Worm (Caenorhabditis elegans) whole organism, early embryonic: ENCODE results near the gene cpna-2.

Experiments
- B0310.2 ChIP-seq: sonication (generic microtip); optimal IDR thresholded peaks from 2 replicates; lab custom pipeline; 2016; ENCODE audit warnings: mild to moderate bottlenecking, missing genetic modification characterization, missing compliant biosample characterization
- F13C5.2 ChIP-seq: sonication (generic microtip); optimal IDR thresholded peaks from 2 replicates; lab custom pipeline; 2017; ENCODE audit warnings: mild to moderate bottlenecking, missing genetic modification characterization, inconsistent platforms, missing compliant biosample characterization
- aly-1 ChIP-seq: sonication (generic microtip); optimal IDR thresholded peaks from 2 replicates; lab custom pipeline; 2016; ENCODE audit warnings: missing genetic modification characterization, missing compliant biosample characterization
- ama-1 ChIP-seq: fragments of 150-350 bp; optimal IDR thresholded peaks from 2 replicates; lab custom pipeline; 2014
- ceh-13 ChIP-seq: fragments of 200-800 bp; sonication (Bioruptor generic); optimal IDR thresholded peaks from 2 replicates; lab custom pipeline; 2018; ENCODE audit warnings: mild to moderate bottlenecking, missing genetic modification characterization, missing compliant biosample characterization
- ceh-36 ChIP-seq: sonication (generic microtip); optimal IDR thresholded peaks from 2 replicates; lab custom pipeline; 2016; ENCODE audit warnings: missing genetic modification characterization, inconsistent platforms, missing compliant biosample characterization
- ets-7 ChIP-seq: sonication (generic microtip); optimal IDR thresholded peaks from 2 replicates; lab custom pipeline; 2016; ENCODE audit warnings: missing genotype, missing genetic modification characterization, missing compliant biosample characterization
- flt-1 ChIP-seq: fragments of 200-800 bp; sonication (Bioruptor generic); IDR thresholded peaks from 2 replicates; pipeline ENCODE4 v1.3.6; 2022; ENCODE audit warnings: missing genetic modification characterization, missing compliant biosample characterization
- hmbx-1 ChIP-seq: sonication (generic microtip); optimal IDR thresholded peaks from 2 replicates; lab custom pipeline; 2016; ENCODE audit warnings: mild to moderate bottlenecking, missing genetic modification characterization, missing compliant biosample characterization
- hmg-4 ChIP-seq: fragments of 200-800 bp; sonication (Bioruptor generic); optimal IDR thresholded peaks from 2 replicates; lab custom pipeline; 2018; ENCODE audit warnings: mild to moderate bottlenecking, missing genetic modification characterization, missing compliant biosample characterization
- hnd-1 ChIP-seq: sonication (generic microtip); optimal IDR thresholded peaks from 2 replicates; lab custom pipeline; 2016; ENCODE audit warnings: missing genetic modification characterization, missing compliant biosample characterization
- pes-1 ChIP-seq: fragments of 200-800 bp; sonication (Bioruptor generic); IDR thresholded peaks from 2 replicates; pipeline ENCODE4 v1.3.6; 2022; ENCODE audit warnings: missing genetic modification reagents, missing genetic modification characterization, missing compliant biosample characterization
- scrt-1 ChIP-seq: fragments of 200-800 bp; sonication (Bioruptor generic); IDR thresholded peaks from 2 replicates; pipeline ENCODE4 v1.3.6; 2022; ENCODE audit warnings: missing genetic modification characterization, missing compliant biosample characterization
- sea-1 ChIP-seq: fragments of 200-800 bp; sonication (Bioruptor generic); conservative IDR thresholded peaks from 2 replicates; pipeline ENCODE4 v1.3.6; 2022; ENCODE audit warnings: missing genetic modification characterization, missing compliant biosample characterization
- tbx-11 ChIP-seq: fragments of 200-800 bp; sonication (Bioruptor generic); IDR thresholded peaks from 2 replicates; pipeline ENCODE4 v1.3.6; 2022; ENCODE audit warnings: missing genetic modification characterization, missing compliant biosample characterization
- tbx-37 ChIP-seq: fragments of 200-800 bp; sonication (Bioruptor generic); conservative IDR thresholded peaks from 2 replicates; pipeline ENCODE4 v1.3.6; 2022; ENCODE audit warnings: missing genetic modification reagents, missing genetic modification characterization, missing compliant biosample characterization
- tra-4 ChIP-seq: sonication (generic microtip); optimal IDR thresholded peaks from 2 replicates; lab custom pipeline; 2017; ENCODE audit warnings: missing genetic modification characterization, missing compliant biosample characterization

cpna-2 gene

DNA sequence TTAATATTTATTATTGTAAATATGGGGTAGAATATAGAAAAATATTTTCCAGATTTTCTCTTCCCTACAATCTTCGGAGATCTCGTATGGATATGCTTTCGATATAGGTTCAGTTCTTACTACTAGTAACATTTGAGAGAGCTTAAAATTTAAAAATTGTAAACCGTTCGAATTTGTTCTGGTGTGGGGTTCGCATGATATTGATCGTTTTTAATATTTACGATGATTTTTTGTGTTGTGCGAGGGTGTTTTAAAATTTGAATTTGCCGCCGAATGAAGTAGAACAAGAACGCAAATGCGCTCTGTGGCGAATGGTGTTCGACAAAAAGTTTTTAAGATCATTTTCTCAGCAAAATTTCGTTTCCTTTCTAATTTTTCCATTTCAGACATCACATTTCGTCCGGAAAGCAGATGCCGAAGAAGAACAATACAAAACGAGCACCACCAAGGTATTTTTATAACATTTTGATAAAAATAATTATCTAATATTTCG is 58.8 kb downstream of the cpna-2 start, which contains the start of gene skr-17:
skr-17 (plus strand) TSS at position 51 of the 493 bp plus-strand sequence.
- TF ChIP-seq tra-4, result no peak
- no peak for TF ChIP-seq hnd-1 (tag; lab: Kevin White, UChicago)
- no peak for TF ChIP-seq tbx-11
- no peak for TF ChIP-seq hmg-4
- no peak for TF ChIP-seq F13C5.2 (tag; lab: Kevin White, UChicago)
- no peak for TF ChIP-seq hmbx-1 (tag; lab: Kevin White, UChicago)
- no peak for TF ChIP-seq ceh-13 (GFP tag; lab: Kevin White, UChicago)
- no peak for TF ChIP-seq flt-1 (GFP tag; lab: Robert Waterston, UW)
- no peak for TF ChIP-seq tbx-37
- TF ChIP-seq B0310.2, result no peak
- TF ChIP-seq ets-7 (tag; lab: Kevin White, UChicago), result no peak
- TF ChIP-seq ama-1 (lab: Kevin White, UChicago), result no peak
- no peak for TF ChIP-seq ceh-36 (tag; lab: Kevin White, UChicago)
- TF ChIP-seq sea-1 (GFP tag; lab: Robert Waterston, UW), result no peak

DNA sequence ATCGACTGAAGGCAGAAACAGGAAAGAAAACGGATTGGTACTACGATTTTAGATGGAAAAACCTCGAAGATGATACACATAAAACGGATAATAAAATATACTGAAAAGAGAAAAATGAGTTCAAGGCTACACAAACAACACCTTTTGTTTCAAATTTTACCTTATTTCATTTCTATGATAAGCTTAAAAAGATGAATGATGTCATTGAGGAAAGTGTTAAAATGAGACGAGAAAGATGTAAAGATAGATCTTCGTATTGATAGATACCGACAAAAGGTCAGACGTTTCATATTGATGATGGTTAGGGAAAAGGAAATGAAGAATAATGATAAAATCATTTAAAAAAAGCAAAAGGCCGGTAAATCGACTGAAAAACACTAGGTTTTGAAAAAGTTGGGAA is 64.9 kb downstream of the cpna-2 start:
- no peak for TF ChIP-seq ceh-13 (GFP tag; lab: Kevin White, UChicago)
- TF ChIP-seq tbx-11, result no peak
- TF ChIP-seq ama-1 (lab: Kevin White, UChicago), result no peak
- no peak for TF ChIP-seq hmbx-1 (tag; lab: Kevin White, UChicago)
- no peak for TF ChIP-seq pes-1 (GFP tag; lab: Robert Waterston, UW)
- no peak for TF ChIP-seq tbx-37
- no peak for TF ChIP-seq aly-1
- no peak for TF ChIP-seq scrt-1 (GFP tag; lab: Robert Waterston, UW)
- TF ChIP-seq ets-7 (tag; lab: Kevin White, UChicago), result no peak
- TF ChIP-seq hnd-1 (tag; lab: Kevin White, UChicago), result no peak
- no peak for TF ChIP-seq F13C5.2 (tag; lab: Kevin White, UChicago)
- no peak for TF ChIP-seq tra-4
- TF ChIP-seq sea-1 (GFP tag; lab: Robert Waterston, UW), result no peak
- no peak for TF ChIP-seq ceh-36 (tag; lab: Kevin White, UChicago)
- TF ChIP-seq flt-1 (GFP tag; lab: Robert Waterston, UW), result no peak
- TF ChIP-seq B0310.2, result no peak
- no peak for TF ChIP-seq hmg-4

DNA sequence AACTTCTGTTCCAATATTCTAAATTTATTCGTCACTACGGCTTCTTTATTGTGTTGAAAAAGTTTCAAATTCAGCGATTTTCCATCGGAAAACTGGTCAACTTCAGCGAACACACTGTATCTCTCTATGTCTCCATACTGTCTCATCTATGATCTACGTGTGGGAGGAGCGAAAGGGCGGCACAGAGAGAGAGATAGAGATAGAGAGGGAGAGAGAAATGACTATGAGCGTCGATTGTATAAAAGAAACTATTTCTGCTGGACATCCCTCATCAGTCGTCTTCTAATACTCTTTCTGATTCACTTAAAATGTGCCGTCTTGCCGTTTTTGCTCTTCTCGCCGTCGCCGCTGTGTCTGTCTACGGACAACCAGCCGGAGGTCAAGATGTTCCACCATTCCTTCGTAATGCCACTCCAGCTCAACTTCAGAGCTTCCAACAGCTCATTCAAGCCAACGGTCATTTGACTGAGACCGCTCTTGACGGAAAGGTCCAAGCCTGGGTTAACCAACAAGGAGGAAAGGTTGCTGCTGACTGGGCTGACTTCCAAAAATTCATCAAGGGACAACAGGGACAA is 65.7 kb downstream of the cpna-2 start, which contains the start of gene srlf-1:
srlf-1 (plus strand) TSS at position 268 of the 575 bp plus-strand sequence.
- TF ChIP-seq ama-1 (lab: Kevin White, UChicago) (peak; percentile 68), F13C5.2 (tag; lab: Kevin White, UChicago) (no peak), ets-7 (tag; lab: Kevin White, UChicago) (no peak)

DNA sequence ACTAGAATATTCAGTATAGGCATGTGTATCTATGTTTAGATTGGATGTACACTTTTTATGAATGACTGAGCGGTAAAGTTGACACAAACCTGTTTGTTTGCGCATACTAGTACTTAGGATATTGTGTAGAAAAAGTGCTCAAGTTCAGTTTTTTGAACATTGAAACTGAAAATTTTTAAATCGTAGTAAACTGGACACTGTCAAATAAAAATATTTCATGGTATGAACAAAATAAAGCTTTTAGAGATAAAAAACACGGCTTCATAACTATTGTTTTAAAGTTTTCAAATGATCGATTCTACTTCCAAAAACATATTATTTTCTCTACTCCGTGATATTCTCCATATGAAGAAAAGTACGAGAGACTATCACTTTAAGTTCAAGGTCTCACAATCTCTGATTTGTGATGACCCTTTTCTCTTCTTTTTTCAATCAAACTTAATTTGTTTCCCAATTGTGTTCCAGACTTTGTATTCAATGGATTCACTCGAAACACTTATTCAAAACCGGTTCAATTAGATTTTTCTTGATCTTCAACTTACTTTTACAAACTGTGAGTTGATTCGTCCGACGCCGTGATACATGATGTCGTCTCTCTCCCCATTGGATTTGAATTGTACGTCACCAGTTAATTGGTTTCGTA is 66.8 kb downstream of the cpna-2 start:
- no peak for TF ChIP-seq F13C5.2 (tag; lab: Kevin White, UChicago)
- no peak for TF ChIP-seq hmbx-1 (tag; lab: Kevin White, UChicago)

DNA sequence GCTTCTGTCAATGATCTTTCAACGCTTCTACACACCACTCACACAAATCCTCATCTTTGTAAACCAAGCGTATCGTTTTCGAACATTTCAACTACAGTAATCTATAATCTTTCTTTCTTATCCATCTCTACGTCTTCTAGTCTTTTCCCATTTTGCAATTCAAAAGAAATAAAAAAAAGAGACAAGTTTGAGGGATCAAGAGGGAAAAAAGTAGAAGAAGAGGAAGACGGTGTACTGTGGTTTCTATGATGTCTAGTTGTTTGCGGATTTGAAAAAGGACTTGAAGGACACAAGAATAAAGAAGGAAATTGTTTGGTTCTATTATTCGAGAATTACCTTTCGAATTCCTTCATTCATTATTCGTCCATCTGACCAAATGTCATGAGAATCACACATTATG is 67.8 kb downstream of the cpna-2 start:
- no peak for TF ChIP-seq tra-4
- TF ChIP-seq scrt-1 (GFP tag; lab: Robert Waterston, UW), result no peak
- TF ChIP-seq sea-1 (GFP tag; lab: Robert Waterston, UW), result no peak
- no peak for TF ChIP-seq hnd-1 (tag; lab: Kevin White, UChicago)
- TF ChIP-seq tbx-11, result no peak
- no peak for TF ChIP-seq pes-1 (GFP tag; lab: Robert Waterston, UW)
- TF ChIP-seq ets-7 (tag; lab: Kevin White, UChicago), result no peak
- no peak for TF ChIP-seq tbx-37
- no peak for TF ChIP-seq hmbx-1 (tag; lab: Kevin White, UChicago)
- TF ChIP-seq ceh-36 (tag; lab: Kevin White, UChicago), result no peak
- no peak for TF ChIP-seq hmg-4
- no peak for TF ChIP-seq flt-1 (GFP tag; lab: Robert Waterston, UW)
- TF ChIP-seq F13C5.2 (tag; lab: Kevin White, UChicago), result no peak
- TF ChIP-seq ama-1 (lab: Kevin White, UChicago), result no peak
- TF ChIP-seq aly-1, result no peak
- no peak for TF ChIP-seq ceh-13 (GFP tag; lab: Kevin White, UChicago)
- TF ChIP-seq B0310.2, result no peak

DNA sequence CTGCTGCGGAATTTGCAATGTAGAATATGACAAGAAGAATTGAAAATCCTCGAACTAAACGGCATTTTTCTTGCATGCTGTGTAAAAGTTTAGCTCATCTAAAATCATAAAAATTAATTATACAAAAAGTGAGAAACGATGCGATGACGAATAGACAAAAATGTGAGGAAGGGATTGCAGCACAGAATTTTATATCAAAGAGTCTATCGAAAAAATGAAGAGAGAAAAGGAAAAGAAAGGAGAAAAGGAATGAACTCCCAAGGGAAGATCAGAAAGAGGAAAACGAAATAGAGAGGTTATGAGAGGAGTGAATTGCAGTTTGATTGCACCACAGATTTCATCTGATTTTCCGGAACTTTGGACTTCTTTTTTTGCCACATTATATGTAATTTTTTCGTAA is 69.5 kb downstream of the cpna-2 start, which contains the start of gene glr-4:
glr-4 (minus strand) TSS at position 101 of the 400 bp plus-strand sequence.
- TF ChIP-seq F13C5.2 (tag; lab: Kevin White, UChicago), result no peak
- TF ChIP-seq scrt-1 (GFP tag; lab: Robert Waterston, UW), result no peak
- TF ChIP-seq pes-1 (GFP tag; lab: Robert Waterston, UW), result no peak
- TF ChIP-seq flt-1 (GFP tag; lab: Robert Waterston, UW), result no peak
- no peak for TF ChIP-seq ceh-13 (GFP tag; lab: Kevin White, UChicago)
- no peak for TF ChIP-seq sea-1 (GFP tag; lab: Robert Waterston, UW)
- no peak for TF ChIP-seq tbx-37
- no peak for TF ChIP-seq hmg-4
- TF ChIP-seq tra-4, result no peak

DNA sequence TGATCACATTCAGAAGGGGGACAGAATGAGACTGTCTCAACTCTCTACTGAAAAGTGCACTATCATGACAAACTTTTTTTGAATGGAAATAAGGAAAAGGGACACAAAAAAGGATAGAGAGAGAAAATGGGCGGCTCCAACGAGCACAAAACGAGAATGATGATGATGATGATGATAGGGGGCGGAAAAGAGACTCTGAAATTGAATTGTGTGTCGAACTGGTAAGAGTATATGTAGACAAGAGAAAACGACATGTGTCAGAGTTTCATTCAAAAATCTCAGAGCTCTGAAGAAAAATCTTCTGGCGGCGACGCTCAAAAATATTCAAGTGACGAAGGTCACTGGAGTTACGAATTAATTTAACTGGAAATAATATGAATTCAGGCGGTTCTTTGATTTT is 70.6 kb downstream of the cpna-2 start:
- TF ChIP-seq flt-1 (GFP tag; lab: Robert Waterston, UW), result no peak
- no peak for TF ChIP-seq hmbx-1 (tag; lab: Kevin White, UChicago)
- TF ChIP-seq tbx-11, result no peak
- no peak for TF ChIP-seq sea-1 (GFP tag; lab: Robert Waterston, UW)
- TF ChIP-seq B0310.2, result no peak
- no peak for TF ChIP-seq pes-1 (GFP tag; lab: Robert Waterston, UW)
- no peak for TF ChIP-seq aly-1
- TF ChIP-seq hmg-4, result no peak
- TF ChIP-seq tra-4, result no peak
- no peak for TF ChIP-seq scrt-1 (GFP tag; lab: Robert Waterston, UW)
- no peak for TF ChIP-seq ets-7 (tag; lab: Kevin White, UChicago)
- no peak for TF ChIP-seq F13C5.2 (tag; lab: Kevin White, UChicago)
- no peak for TF ChIP-seq tbx-37
- no peak for TF ChIP-seq ama-1 (lab: Kevin White, UChicago)
- TF ChIP-seq ceh-36 (tag; lab: Kevin White, UChicago), result no peak
